Worm (Caenorhabditis elegans): ENCODE results near the gene ogt-1.

DNA sequence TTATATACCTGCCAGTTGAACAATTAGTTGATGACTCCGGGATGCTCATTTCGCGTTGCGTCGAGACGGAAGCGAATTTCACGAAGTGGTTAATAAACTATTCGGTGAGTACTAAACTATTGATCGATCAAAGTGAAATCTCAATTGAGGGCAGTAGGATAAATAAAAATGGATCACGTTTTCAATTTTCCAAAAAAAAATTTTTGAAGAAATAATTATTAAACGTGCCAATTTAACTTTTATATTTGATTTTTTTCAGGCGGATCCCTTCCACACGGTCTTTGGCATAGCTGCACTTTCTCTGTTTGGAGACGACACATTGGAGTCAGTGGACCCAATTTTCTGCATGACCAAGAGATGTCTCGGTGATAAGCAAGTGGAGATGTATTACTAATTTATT is 17.6 kb downstream of the ogt-1 start, which contains the start of gene B0280.17:
- TF ChIP-seq nhr-25 (tag; optimal IDR thresholded peaks at IDR 0.05; ENCODE audit: borderline replicate concordance, insufficient read depth) = no peak
- no peak for TF ChIP-seq aha-1 (tag)
- no peak for TF ChIP-seq lin-15B (tag; optimal IDR thresholded peaks at IDR 0.05)
- no peak for TF ChIP-seq ceh-28 (tag; optimal IDR thresholded peaks at IDR 0.05)
- TF ChIP-seq nhr-28 (tag; optimal IDR thresholded peaks at IDR 0.05) = no peak
